Fruit fly (Drosophila melanogaster): ENCODE results near the gene chrb.

DNA sequence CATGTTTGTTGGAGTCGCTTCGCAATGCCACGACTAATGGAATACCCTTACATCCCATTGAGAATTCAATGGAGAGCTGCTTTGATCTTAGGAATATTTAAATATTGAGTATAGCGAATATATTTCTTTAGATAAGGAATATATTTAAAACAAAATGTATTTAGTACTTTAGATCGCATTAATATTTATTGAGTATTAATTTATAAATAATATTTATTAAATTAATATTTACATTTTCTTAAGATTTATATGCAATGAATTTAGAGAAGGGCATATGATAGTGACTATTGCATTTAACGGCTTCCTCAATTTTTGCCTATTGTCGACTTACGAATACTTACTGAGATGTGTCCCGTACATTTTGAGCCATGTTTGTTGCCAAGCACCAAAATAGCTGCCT lies 43.2 kb upstream of the chrb start:
- TF ChIP-seq CG6792 (GFP tag; optimal IDR thresholded peaks at IDR 0.05), result no peak
- no peak for TF ChIP-seq Hr39 (GFP tag; optimal IDR thresholded peaks at IDR 0.05)
- TF ChIP-seq Ets21C (GFP tag; optimal IDR thresholded peaks at IDR 0.05), result no peak
- TF ChIP-seq topi (GFP tag; optimal IDR thresholded peaks at IDR 0.05), result no peak
- TF ChIP-seq dsx (GFP tag; optimal IDR thresholded peaks at IDR 0.05; ENCODE audit: poor library complexity, severe bottlenecking), result no peak
